Fruit fly (Drosophila melanogaster) whole organism, pupa: ENCODE results near the gene CG13843.

ENCODE experiments used
- CG12605 ChIP-seq: fragments of 200-800 bp; sonication (Bioruptor generic); IDR thresholded peaks from 2 replicates; pipeline ENCODE4 v1.3.6; 2022; ENCODE audit warnings: missing biosample characterization, missing genetic modification characterization
- CG34367 ChIP-seq: fragments of 200-800 bp; sonication (Bioruptor generic); optimal IDR thresholded peaks from 2 replicates; lab custom pipeline; 2018; ENCODE audit warnings: missing biosample characterization, mild to moderate bottlenecking, missing genetic modification characterization
- CG9948 ChIP-seq: fragments of 200-800 bp; sonication (Bioruptor generic); optimal IDR thresholded peaks from 2 replicates; lab custom pipeline; 2018; ENCODE audit warnings: missing biosample characterization, mild to moderate bottlenecking, missing genetic modification characterization, moderate library complexity
- D1 ChIP-seq: fragments of 200-800 bp; sonication (Bioruptor generic); optimal IDR thresholded peaks from 2 replicates; lab custom pipeline; 2018; ENCODE audit warnings: missing biosample characterization, mild to moderate bottlenecking, missing genetic modification characterization, moderate library complexity
- EcR ChIP-seq: fragments of 200-800 bp; sonication (Bioruptor generic); optimal IDR thresholded peaks from 3 replicates; lab custom pipeline; 2019; ENCODE audit warnings: missing biosample characterization, missing genetic modification characterization, mild to moderate bottlenecking, moderate library complexity, missing genetic modification reagents
- Pif1A ChIP-seq: fragments of 200-800 bp; sonication (Bioruptor generic); optimal IDR thresholded peaks from 3 replicates; lab custom pipeline; 2016; ENCODE audit warnings: missing biosample characterization, missing genetic modification characterization
- fd96Ca ChIP-seq: fragments of 200-800 bp; sonication (Bioruptor generic); IDR thresholded peaks from 3 replicates; pipeline ENCODE4 v1.3.6; 2022; ENCODE audit warnings: missing biosample characterization, missing genetic modification characterization
- gl ChIP-seq: fragments of 200-800 bp; sonication (Bioruptor generic); optimal IDR thresholded peaks from 2 replicates; lab custom pipeline; 2018; ENCODE audit warnings: missing biosample characterization, mild to moderate bottlenecking, missing genetic modification characterization
- rn ChIP-seq: fragments of 200-800 bp; sonication (Bioruptor generic); IDR thresholded peaks from 2 replicates; pipeline ENCODE4 v1.3.6; 2022; ENCODE audit warnings: missing biosample characterization, missing genetic modification characterization

DNA sequence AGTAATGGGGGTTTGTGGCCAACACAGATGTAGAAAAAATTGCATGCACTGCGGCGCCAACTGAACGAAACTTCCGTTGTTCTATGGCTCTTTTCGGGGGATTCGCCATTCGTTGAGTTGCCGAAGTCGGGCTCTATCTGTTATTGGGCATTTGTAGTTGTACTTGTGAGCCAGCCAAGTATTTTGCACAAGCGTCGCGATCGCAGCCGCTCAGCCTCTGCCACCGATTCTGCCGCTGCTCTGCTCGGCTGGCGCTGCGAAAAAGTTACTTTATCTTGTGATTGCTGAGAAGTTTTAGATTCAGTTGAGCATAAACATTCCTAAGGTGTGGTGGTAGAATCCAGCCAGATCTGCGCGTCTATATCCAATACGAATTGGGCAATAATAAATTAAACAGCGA lies 39.4 kb upstream of the CG13843 start, which contains the start of gene CG33110:
- TF ChIP-seq EcR (GFP tag; lab: Kevin White, UChicago) = no peak
- TF ChIP-seq gl (tag; lab: Kevin White, UChicago) = no peak
- TF ChIP-seq rn (GFP tag; lab: Robert Waterston, UW) = no peak
- TF ChIP-seq CG12605 (GFP tag; lab: Robert Waterston, UW) = no peak
- TF ChIP-seq fd96Ca (GFP tag; lab: Robert Waterston, UW) = no peak
- TF ChIP-seq CG34367 (tag; lab: Kevin White, UChicago) = no peak
- no peak for TF ChIP-seq D1
- no peak for TF ChIP-seq Pif1A
- no peak for TF ChIP-seq CG9948 (tag; lab: Kevin White, UChicago)
